Fruit fly (Drosophila melanogaster): ENCODE data around the gene Idgf1.
A peak's percentile ranks its signal among the peaks of the same experiment; 100 is the strongest.

The Idgf1 gene

DNA sequence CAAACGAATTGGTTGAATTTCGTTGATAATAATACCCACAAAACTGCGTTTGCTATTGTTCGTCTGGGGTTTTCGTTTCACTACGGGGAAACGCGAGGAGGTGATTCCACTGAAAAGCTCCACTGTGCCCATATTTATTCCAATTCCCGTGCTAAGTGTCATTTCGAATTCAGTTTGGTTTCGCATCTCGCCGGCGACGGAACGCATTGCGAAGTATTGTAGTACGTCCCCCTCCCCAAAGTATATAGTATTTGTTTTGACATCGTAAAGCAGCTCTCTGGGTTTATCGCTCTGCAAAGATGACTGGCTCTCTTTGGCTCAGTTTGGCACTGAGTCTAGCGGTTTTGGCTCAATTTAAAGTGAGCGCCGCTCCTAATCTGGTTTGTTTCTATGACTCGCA, 5.8 kb downstream of the Idgf1 start, which contains the start of gene Idgf3 (continued):
- no peak for TF ChIP-seq gfzf (GFP tag; optimal IDR thresholded peaks at IDR 0.05)
- TF ChIP-seq CG3281 (GFP tag; optimal IDR thresholded peaks at IDR 0.05), result peak; percentile 3
- peak; percentile 58 for TF ChIP-seq Med (GFP tag)
- TF ChIP-seq gcm2 (GFP tag; optimal IDR thresholded peaks at IDR 0.05), result no peak
- peak; percentile 10 for TF ChIP-seq cwo (GFP tag; optimal IDR thresholded peaks at IDR 0.05)
- TF ChIP-seq ac (GFP tag; optimal IDR thresholded peaks at IDR 0.05), result no peak
- TF ChIP-seq nmo (GFP tag; optimal IDR thresholded peaks at IDR 0.05), result no peak
- TF ChIP-seq cas (GFP tag; IDR thresholded peaks at IDR 0.05), result no peak
- TF ChIP-seq nerfin-1 (tag; optimal IDR thresholded peaks at IDR 0.05), result no peak
- TF ChIP-seq CG2199 (GFP tag; IDR thresholded peaks at IDR 0.05), result peak; percentile 36; the same call in 2 of the 3 replicates

DNA sequence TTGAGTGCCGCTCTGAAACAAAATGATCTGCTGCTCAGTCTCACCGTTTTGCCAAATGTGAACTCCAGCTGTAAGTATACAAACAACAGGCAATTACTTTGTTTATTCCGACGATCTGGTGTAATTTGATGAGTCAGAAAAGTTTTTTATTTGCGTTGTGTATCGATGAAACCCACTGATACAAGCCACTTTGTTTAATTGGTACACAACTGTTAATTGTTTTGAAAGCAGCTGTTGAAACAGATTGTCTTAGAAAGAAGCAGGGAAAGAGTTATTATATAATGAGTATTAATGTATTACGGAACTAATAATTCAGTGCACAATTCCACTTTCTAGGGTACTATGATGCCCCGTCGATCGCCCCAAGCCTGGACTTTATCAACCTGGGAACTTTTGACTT, 6.8 kb downstream of the Idgf1 start:
- TF ChIP-seq sens (GFP tag) (peak; percentile 57), Dbx (GFP tag; IDR thresholded peaks at IDR 0.05) (0 out of 3 replicates have a peak, but pooled peaks have one; percentile 19), dmrt99B (tag; optimal IDR thresholded peaks at IDR 0.05) (peak; percentile 4), CG9817 (tag; optimal IDR thresholded peaks at IDR 0.05) (peak; percentile 6), Sin3A (optimal IDR thresholded peaks at IDR 0.05) (no peak), otp (GFP tag; IDR thresholded peaks at IDR 0.05) (no peak), CG10209 (GFP tag; optimal IDR thresholded peaks at IDR 0.05) (peak; percentile 4), Sox100B (GFP tag; optimal IDR thresholded peaks at IDR 0.05) (peak; percentile 10), schlank (tag; optimal IDR thresholded peaks at IDR 0.05) (peak; percentile 36), Blimp-1 (GFP tag; optimal IDR thresholded peaks at IDR 0.05) (peak; percentile 15), ATbp (GFP tag; optimal IDR thresholded peaks at IDR 0.05) (peak; percentile 61), btn (GFP tag; optimal IDR thresholded peaks at IDR 0.05) (no peak), CG4282 (GFP tag; optimal IDR thresholded peaks at IDR 0.05) (no peak), CG8290 (GFP tag; optimal IDR thresholded peaks at IDR 0.05) (no peak), CG8290 (tag; optimal IDR thresholded peaks at IDR 0.05) (peak in 1 of 2 experiments; percentile 56), Pdp1 (GFP tag; optimal IDR thresholded peaks at IDR 0.05) (peak in 1 of 2 experiments; percentile 80), CG2678 (tag; optimal IDR thresholded peaks at IDR 0.05) (peak; percentile 41), Ptx1 (GFP tag; IDR thresholded peaks at IDR 0.05) (no peak), CG2199 (GFP tag; IDR thresholded peaks at IDR 0.05) (no peak), vfl (GFP tag; optimal IDR thresholded peaks at IDR 0.05) (no peak), Sox102F (GFP tag; optimal IDR thresholded peaks at IDR 0.05) (peak; percentile 46), CG18599 (GFP tag; optimal IDR thresholded peaks at IDR 0.05) (peak; percentile 34), Gsc (GFP tag; IDR thresholded peaks at IDR 0.05) (no peak), CG15514 (GFP tag; optimal IDR thresholded peaks at IDR 0.05) (peak; percentile 9), zfh1 (GFP tag; IDR thresholded peaks at IDR 0.05) (0 out of 3 replicates have a peak, but pooled peaks have one; percentile 28), gem (tag; optimal IDR thresholded peaks at IDR 0.05) (peak; percentile 4), CG15601 (tag; optimal IDR thresholded peaks at IDR 0.05) (peak; percentile 32), CG18619 (GFP tag; optimal IDR thresholded peaks at IDR 0.05) (peak; percentile 3), lab (GFP tag; optimal IDR thresholded peaks at IDR 0.05) (peak; percentile 54), E2f1 (GFP tag; IDR thresholded peaks at IDR 0.05) (no peak), Doc3 (GFP tag; IDR thresholded peaks at IDR 0.05; ENCODE audit: partially characterized antibody) (no peak), ci (GFP tag; IDR thresholded peaks at IDR 0.05) (0 out of 3 replicates have a peak, but pooled peaks have one; percentile 34), CG6813 (GFP tag; optimal IDR thresholded peaks at IDR 0.05) (peak; percentile 3), Six4 (GFP tag; optimal IDR thresholded peaks at IDR 0.05) (no peak), sc (optimal IDR thresholded peaks at IDR 0.05) (no peak), sc (GFP tag; optimal IDR thresholded peaks at IDR 0.05) (no peak), CrebB (tag; optimal IDR thresholded peaks at IDR 0.05) (peak; percentile 17), Dfd (GFP tag; optimal IDR thresholded peaks at IDR 0.05) (no peak), Asciz (GFP tag; optimal IDR thresholded peaks at IDR 0.05) (peak; percentile 28), CG12104 (GFP tag; optimal IDR thresholded peaks at IDR 0.05) (no peak)
